Worm (Caenorhabditis elegans) whole organism, L4 larva: ENCODE results near the gene F34D10.4.
A peak's percentile ranks its signal among the peaks of the same experiment; 100 is the strongest.

Source experiments
- F26F4.8 ChIP-seq: fragments of 200-800 bp; sonication (Bioruptor generic); conservative IDR thresholded peaks from 2 replicates; pipeline ENCODE4 v1.3.6; 2022; ENCODE audit warnings: missing genetic modification characterization, missing compliant biosample characterization
- R02D3.7 ChIP-seq: fragments of 150-350 bp; sonication (generic microtip); optimal IDR thresholded peaks from 3 replicates; lab custom pipeline; 2014; ENCODE audit warnings: missing biosample characterization, missing genetic modification characterization
- T26A8.4 ChIP-seq: fragments of 200-800 bp; sonication (Bioruptor generic); IDR thresholded peaks from 2 replicates; pipeline ENCODE4 v1.3.6; 2022; ENCODE audit warnings: missing genetic modification characterization, missing compliant biosample characterization
- Y105C5A.15 ChIP-seq: fragments of 200-800 bp; sonication (Bioruptor generic); IDR thresholded peaks from 2 replicates; pipeline ENCODE4 v1.3.6; 2022; ENCODE audit warnings: missing genetic modification characterization, missing compliant biosample characterization
- Y48G9A.11 ChIP-seq: fragments of 200-800 bp; sonication (Bioruptor generic); IDR thresholded peaks from 2 replicates; pipeline ENCODE4 v1.3.6; 2022; ENCODE audit warnings: missing genetic modification reagents, missing genetic modification characterization, missing compliant biosample characterization
- Y5F2A.4 ChIP-seq: fragments of 200-800 bp; sonication (Bioruptor generic); optimal IDR thresholded peaks from 2 replicates; lab custom pipeline; 2018; ENCODE audit warnings: mild to moderate bottlenecking, missing genetic modification characterization, missing compliant biosample characterization
- Y75B8A.6 ChIP-seq: fragments of 200-800 bp; sonication (Bioruptor generic); IDR thresholded peaks from 2 replicates; pipeline ENCODE4 v1.3.6; 2022; ENCODE audit warnings: missing genetic modification reagents, missing genetic modification characterization, missing compliant biosample characterization
- ZK546.5 ChIP-seq, 2 experiments: sonication (generic microtip); optimal IDR thresholded peaks; 2 replicates each; lab custom pipeline; 2017; ENCODE audit warnings: missing biosample characterization in 2 of 2, missing genetic modification characterization in 2 of 2
- aly-2 ChIP-seq: sonication (generic microtip); optimal IDR thresholded peaks from 2 replicates; lab custom pipeline; 2018; ENCODE audit warnings: missing biosample characterization, missing genetic modification characterization
- arid-1 ChIP-seq: fragments of 200-800 bp; sonication (Bioruptor generic); conservative IDR thresholded peaks from 2 replicates; pipeline ENCODE4 v1.3.6; 2022; ENCODE audit warnings: missing genetic modification reagents, missing genetic modification characterization, missing compliant biosample characterization
- attf-4 ChIP-seq: sonication (generic microtip); optimal IDR thresholded peaks from 3 replicates; lab custom pipeline; 2017; ENCODE audit warnings: missing biosample characterization, missing genetic modification characterization
- ceh-20 ChIP-seq: fragments of 200-800 bp; sonication (Bioruptor generic); IDR thresholded peaks from 2 replicates; pipeline ENCODE4 v1.3.6; 2022; ENCODE audit warnings: missing genetic modification reagents, missing genetic modification characterization, missing compliant biosample characterization
- ceh-28 ChIP-seq: fragments of 150-350 bp; optimal IDR thresholded peaks from 2 replicates; lab custom pipeline; 2014; ENCODE audit warnings: missing biosample characterization, missing genetic modification reagents, missing genetic modification characterization
- ceh-62 ChIP-seq: sonication (generic microtip); optimal IDR thresholded peaks from 2 replicates; lab custom pipeline; 2017; ENCODE audit warnings: missing biosample characterization, missing genetic modification characterization
- daf-12 ChIP-seq: fragments of 150-350 bp; optimal IDR thresholded peaks from 2 replicates; lab custom pipeline; 2014; ENCODE audit warnings: missing biosample characterization, missing genetic modification reagents, missing genetic modification characterization
- dmd-6 ChIP-seq: fragments of 200-800 bp; sonication (Bioruptor generic); IDR thresholded peaks from 2 replicates; pipeline ENCODE4 v1.3.6; 2022; ENCODE audit warnings: missing genetic modification reagents, missing genetic modification characterization, missing compliant biosample characterization
- dmd-8 ChIP-seq: fragments of 200-800 bp; sonication (Bioruptor generic); IDR thresholded peaks from 2 replicates; pipeline ENCODE4 v1.3.6; 2022; ENCODE audit warnings: missing genetic modification characterization, missing compliant biosample characterization
- dmd-9 ChIP-seq: fragments of 200-800 bp; sonication (Bioruptor generic); IDR thresholded peaks from 2 replicates; pipeline ENCODE4 v1.3.6; 2022; ENCODE audit warnings: missing genetic modification reagents, missing genetic modification characterization, missing compliant biosample characterization
- duxl-1 ChIP-seq: sonication (generic microtip); optimal IDR thresholded peaks from 2 replicates; lab custom pipeline; 2016; ENCODE audit warnings: mild to moderate bottlenecking, missing genetic modification characterization, moderate library complexity, missing compliant biosample characterization; ENCODE audit not compliant: poor library complexity
- egl-27 ChIP-seq: sonication (generic microtip); optimal IDR thresholded peaks from 3 replicates; lab custom pipeline; 2017; ENCODE audit warnings: missing biosample characterization, missing genetic modification reagents, missing genetic modification characterization
- egl-43 ChIP-seq: fragments of 200-800 bp; sonication (Bioruptor generic); IDR thresholded peaks from 2 replicates; pipeline ENCODE4 v1.3.6; 2022; ENCODE audit warnings: missing genetic modification reagents, missing genetic modification characterization, missing compliant biosample characterization
- fkh-10 ChIP-seq: fragments of 150-350 bp; optimal IDR thresholded peaks from 2 replicates; lab custom pipeline; 2014; ENCODE audit warnings: missing biosample characterization, missing genetic modification reagents, missing genetic modification characterization
- fos-1 ChIP-seq: fragments of 150-350 bp; optimal IDR thresholded peaks from 2 replicates; lab custom pipeline; 2014; ENCODE audit warnings: missing biosample characterization, missing genetic modification characterization
- hif-1 ChIP-seq, 2 experiments: sonication (generic microtip); optimal IDR thresholded peaks; 2 replicates each; lab custom pipeline; 2016 to 2017; ENCODE audit warnings: missing compliant biosample characterization in 2 of 2, missing genetic modification characterization in 2 of 2, missing genetic modification reagents in 2 of 2, missing genotype in 2 of 2, mild to moderate bottlenecking in 1 of 2
- hlh-11 ChIP-seq: fragments of 200-800 bp; sonication (Bioruptor generic); optimal IDR thresholded peaks from 2 replicates; lab custom pipeline; 2018; ENCODE audit warnings: mild to moderate bottlenecking, missing genetic modification characterization, missing compliant biosample characterization
- hlh-30 ChIP-seq: sonication (generic microtip); optimal IDR thresholded peaks from 2 replicates; lab custom pipeline; 2017; ENCODE audit warnings: antibody characterized with exemption, mild to moderate bottlenecking, missing genetic modification characterization, missing compliant biosample characterization; ENCODE audit not compliant: insufficient read depth
- hmg-1.1 ChIP-seq: fragments of 200-800 bp; sonication (Bioruptor generic); IDR thresholded peaks from 2 replicates; pipeline ENCODE4 v1.3.6; 2022; ENCODE audit warnings: missing genetic modification reagents, missing genetic modification characterization, missing compliant biosample characterization
- lin-1 ChIP-seq: fragments of 200-800 bp; sonication (Bioruptor generic); IDR thresholded peaks from 2 replicates; pipeline ENCODE4 v1.3.6; 2022; ENCODE audit warnings: missing genetic modification reagents, missing genetic modification characterization, missing compliant biosample characterization
- lin-15B ChIP-seq: fragments of 150-350 bp; sonication (generic microtip); optimal IDR thresholded peaks from 3 replicates; lab custom pipeline; 2014; ENCODE audit warnings: missing biosample characterization, missing genetic modification characterization
- lir-3 ChIP-seq: sonication (generic microtip); optimal IDR thresholded peaks from 2 replicates; lab custom pipeline; 2016; ENCODE audit warnings: mild to moderate bottlenecking, missing genetic modification characterization, missing compliant biosample characterization
- lsy-2 ChIP-seq, 2 experiments: fragments of 150-350 bp in 1 of 2; sonication (generic microtip) in 1 of 2; optimal IDR thresholded peaks; 2 replicates each; lab custom pipeline; 2014 to 2017; ENCODE audit warnings: missing biosample characterization in 2 of 2, missing genetic modification characterization in 2 of 2
- madf-5 ChIP-seq, 2 experiments: fragments of 200-800 bp; sonication (Bioruptor generic); IDR thresholded peaks; 2 replicates each; pipeline ENCODE4 v1.3.6; 2022; ENCODE audit warnings: missing compliant biosample characterization in 2 of 2, missing genetic modification characterization in 2 of 2
- madf-9 ChIP-seq: fragments of 200-800 bp; sonication (Bioruptor generic); conservative IDR thresholded peaks from 2 replicates; pipeline ENCODE4 v1.3.6; 2022; ENCODE audit warnings: missing genetic modification reagents, missing genetic modification characterization, missing compliant biosample characterization
- mes-2 ChIP-seq: sonication (generic microtip); optimal IDR thresholded peaks from 2 replicates; lab custom pipeline; 2016; ENCODE audit warnings: missing genotype, mild to moderate bottlenecking, missing genetic modification characterization, missing compliant biosample characterization; ENCODE audit not compliant: poor library complexity, severe bottlenecking
- mxl-2 ChIP-seq: fragments of 200-800 bp; sonication (Bioruptor generic); conservative IDR thresholded peaks from 2 replicates; pipeline ENCODE4 v1.3.6; 2022; ENCODE audit warnings: missing genetic modification reagents, missing genetic modification characterization, missing compliant biosample characterization
- nhr-10 ChIP-seq: fragments of 150-350 bp; optimal IDR thresholded peaks from 2 replicates; lab custom pipeline; 2014; ENCODE audit warnings: missing biosample characterization, missing genetic modification characterization
- nhr-102 ChIP-seq: sonication (generic microtip); optimal IDR thresholded peaks from 2 replicates; lab custom pipeline; 2016; ENCODE audit warnings: mild to moderate bottlenecking, missing genetic modification characterization, moderate library complexity, missing compliant biosample characterization
- nhr-237 ChIP-seq: sonication (generic microtip); optimal IDR thresholded peaks from 2 replicates; lab custom pipeline; 2017; ENCODE audit warnings: missing biosample characterization, missing genetic modification characterization
- nhr-28 ChIP-seq: fragments of 150-350 bp; optimal IDR thresholded peaks from 2 replicates; lab custom pipeline; 2014; ENCODE audit warnings: missing biosample characterization, missing genetic modification characterization
- nhr-41 ChIP-seq: fragments of 200-800 bp; sonication (Bioruptor generic); IDR thresholded peaks from 2 replicates; pipeline ENCODE4 v1.3.6; 2022; ENCODE audit warnings: missing genetic modification reagents, missing genetic modification characterization, missing compliant biosample characterization
- nhr-6 ChIP-seq: fragments of 150-350 bp; optimal IDR thresholded peaks from 2 replicates; lab custom pipeline; 2014; ENCODE audit warnings: missing biosample characterization, missing genetic modification characterization
- php-3 ChIP-seq: fragments of 200-800 bp; sonication (Bioruptor generic); IDR thresholded peaks from 2 replicates; pipeline ENCODE4 v1.3.6; 2022; ENCODE audit warnings: missing genetic modification reagents, missing genetic modification characterization, missing compliant biosample characterization
- rbr-2 ChIP-seq: sonication (generic microtip); optimal IDR thresholded peaks from 2 replicates; lab custom pipeline; 2016; ENCODE audit warnings: missing genotype, missing genetic modification characterization, missing compliant biosample characterization
- set-16 ChIP-seq: fragments of 200-800 bp; sonication (Bioruptor generic); IDR thresholded peaks from 2 replicates; pipeline ENCODE4 v1.3.6; 2022; ENCODE audit warnings: missing genetic modification reagents, missing genetic modification characterization, missing compliant biosample characterization
- skn-1 ChIP-seq: fragments of 150-350 bp; optimal IDR thresholded peaks from 2 replicates; lab custom pipeline; 2014; ENCODE audit warnings: missing biosample characterization, missing genetic modification characterization
- snpc-4 ChIP-seq: fragments of 150-350 bp; optimal IDR thresholded peaks from 2 replicates; lab custom pipeline; 2014; ENCODE audit warnings: missing biosample characterization, missing genetic modification characterization
- tra-1 ChIP-seq: fragments of 200-800 bp; sonication (Bioruptor generic); IDR thresholded peaks from 2 replicates; pipeline ENCODE4 v1.3.6; 2022; ENCODE audit warnings: missing genetic modification reagents, missing genetic modification characterization, missing compliant biosample characterization
- zfp-2 ChIP-seq: sonication (generic microtip); optimal IDR thresholded peaks from 2 replicates; lab custom pipeline; 2016; ENCODE audit warnings: mild to moderate bottlenecking, missing genetic modification characterization, missing compliant biosample characterization
- zfp-3 ChIP-seq: fragments of 200-800 bp; sonication (Bioruptor generic); conservative IDR thresholded peaks from 2 replicates; pipeline ENCODE4 v1.3.6; 2022; ENCODE audit warnings: missing genetic modification reagents, missing genetic modification characterization, missing compliant biosample characterization
- zip-11 ChIP-seq: fragments of 200-800 bp; sonication (Bioruptor generic); IDR thresholded peaks from 2 replicates; pipeline ENCODE4 v1.3.6; 2022; ENCODE audit warnings: missing genetic modification characterization, missing compliant biosample characterization
- ztf-7 ChIP-seq: fragments of 150-350 bp; optimal IDR thresholded peaks from 2 replicates; lab custom pipeline; 2014; ENCODE audit warnings: missing biosample characterization, missing genetic modification characterization

Gene F34D10.4

ce11 chrIII:3786427-3786935, 50.1 kb downstream of the F34D10.4 start, which contains the start of gene acy-3 (continued):
- TF ChIP-seq hif-1 (tag; optimal IDR thresholded peaks at IDR 0.05; lab: Kevin White, UChicago): peak in 1 of 2 experiments; percentile 26
- TF ChIP-seq nhr-10: no peak
- TF ChIP-seq dmd-6 (GFP tag; lab: Robert Waterston, UW): peak; percentile 28; the same call in 1 of the 2 replicates
- no peak for TF ChIP-seq Y48G9A.11 (GFP tag; lab: Robert Waterston, UW)
- TF ChIP-seq mes-2 (tag; lab: Kevin White, UChicago): peak; percentile 50
- no peak for TF ChIP-seq R02D3.7 (tag; lab: Kevin White, UChicago)
- TF ChIP-seq Y75B8A.6: no peak
- peak; percentile 73 for TF ChIP-seq hlh-30 (tag; lab: Kevin White, UChicago)
- TF ChIP-seq mxl-2: no peak
- TF ChIP-seq arid-1: 0 out of 2 replicates have a peak, but pooled peaks have one; percentile 44
- TF ChIP-seq snpc-4 (tag; lab: Kevin White, UChicago): no peak
- TF ChIP-seq nhr-237: no peak
- TF ChIP-seq F26F4.8 (GFP tag; lab: Robert Waterston, UW): no peak
- TF ChIP-seq dmd-8 (GFP tag; lab: Robert Waterston, UW): no peak
- peak; percentile 72; the same call in 1 of the 2 replicates for TF ChIP-seq T26A8.4 (GFP tag; lab: Robert Waterston, UW)
- TF ChIP-seq zfp-3 (GFP tag; lab: Robert Waterston, UW): no peak
- peak; percentile 17 to 45 for TF ChIP-seq lsy-2 (tag; optimal IDR thresholded peaks at IDR 0.05; lab: Kevin White, UChicago)
- TF ChIP-seq lin-1 (GFP tag; lab: Robert Waterston, UW): peak; percentile 30; the same call in 1 of the 2 replicates
- TF ChIP-seq nhr-6 (tag; lab: Kevin White, UChicago): no peak
- TF ChIP-seq attf-4: no peak
- peak; percentile 29 for TF ChIP-seq nhr-102 (tag; lab: Kevin White, UChicago)
- no peak for TF ChIP-seq egl-27 (tag; lab: Kevin White, UChicago)
- no peak for TF ChIP-seq Y5F2A.4 (GFP tag; lab: Kevin White, UChicago)
- TF ChIP-seq fkh-10 (GFP tag; lab: Kevin White, UChicago): no peak
- TF ChIP-seq madf-5 (GFP tag; IDR thresholded peaks at IDR 0.05; lab: Robert Waterston, UW): no peak
- TF ChIP-seq php-3 (GFP tag; lab: Robert Waterston, UW): no peak
- peak; percentile 66 for TF ChIP-seq duxl-1 (tag; lab: Kevin White, UChicago)
- TF ChIP-seq aly-2 (tag; lab: Kevin White, UChicago): no peak
- no peak for TF ChIP-seq zfp-2
- peak; percentile 72; the same call in 1 of the 2 replicates for TF ChIP-seq egl-43 (GFP tag; lab: Robert Waterston, UW)
- no peak for TF ChIP-seq dmd-9 (GFP tag; lab: Robert Waterston, UW)
- TF ChIP-seq tra-1 (GFP tag; lab: Robert Waterston, UW): no peak
- no peak for TF ChIP-seq daf-12 (tag; lab: Kevin White, UChicago)
- TF ChIP-seq hlh-11 (tag; lab: Kevin White, UChicago): peak; percentile 92
- TF ChIP-seq ZK546.5 (tag; optimal IDR thresholded peaks at IDR 0.05; lab: Kevin White, UChicago): no peak
- no peak for TF ChIP-seq ceh-28
- TF ChIP-seq zip-11 (GFP tag; lab: Robert Waterston, UW): no peak
- TF ChIP-seq ztf-7 (tag; lab: Kevin White, UChicago): peak; percentile 38
- TF ChIP-seq lin-15B: no peak
- no peak for TF ChIP-seq Y105C5A.15
- TF ChIP-seq ceh-62 (tag; lab: Kevin White, UChicago): no peak
- TF ChIP-seq nhr-28 (tag; lab: Kevin White, UChicago): peak; percentile 57
- TF ChIP-seq nhr-41: peak; percentile 47; the same call in 1 of the 2 replicates
- TF ChIP-seq skn-1 (tag; lab: Kevin White, UChicago): no peak
- TF ChIP-seq ceh-20 (GFP tag; lab: Robert Waterston, UW): 0 out of 2 replicates have a peak, but pooled peaks have one; percentile 53
- TF ChIP-seq rbr-2 (tag; lab: Kevin White, UChicago): peak; percentile 46
- TF ChIP-seq lir-3 (tag; lab: Kevin White, UChicago): no peak
- no peak for TF ChIP-seq madf-9 (GFP tag; lab: Robert Waterston, UW)
- no peak for TF ChIP-seq fos-1 (tag; lab: Kevin White, UChicago)
- peak; percentile 69; the same call in 1 of the 2 replicates for TF ChIP-seq hmg-1.1 (GFP tag; lab: Robert Waterston, UW)
- peak; percentile 42 for TF ChIP-seq set-16 (GFP tag; lab: Robert Waterston, UW)
